Worm (Caenorhabditis elegans) whole organism, L2 larva: ENCODE data around the gene dyc-1.

Experiments
- ceh-16 ChIP-seq: fragments of 150-350 bp; optimal IDR thresholded peaks from 2 replicates; lab custom pipeline; 2014; ENCODE audit warnings: missing biosample characterization, missing genetic modification characterization
- egl-27 ChIP-seq: sonication (generic microtip); optimal IDR thresholded peaks from 3 replicates; lab custom pipeline; 2017; ENCODE audit warnings: missing biosample characterization, missing genetic modification reagents, missing genetic modification characterization
- fos-1 ChIP-seq: fragments of 150-350 bp; optimal IDR thresholded peaks from 2 replicates; lab custom pipeline; 2014; ENCODE audit warnings: missing biosample characterization, missing genetic modification characterization
- zag-1 ChIP-seq: fragments of 150-350 bp; optimal IDR thresholded peaks from 2 replicates; lab custom pipeline; 2014; ENCODE audit warnings: missing biosample characterization, missing genetic modification characterization

ce11 chrX:14108245-14108644 lies 58.9 kb downstream of the dyc-1 start, which contains the start of gene F16B12.7:
- no peak for TF ChIP-seq ceh-16 (tag; lab: Kevin White, UChicago)
- TF ChIP-seq egl-27 (tag; lab: Kevin White, UChicago): no peak
- no peak for TF ChIP-seq zag-1 (tag; lab: Kevin White, UChicago)
- TF ChIP-seq fos-1 (tag; lab: Kevin White, UChicago): no peak
